Fruit fly (Drosophila melanogaster) whole organism, embryonic: ENCODE results near the gene puf.

Source experiments
- Aef1 ChIP-seq: fragments of 200-800 bp; sonication (Bioruptor generic); IDR thresholded peaks from 3 replicates; pipeline ENCODE4 v1.3.6; 2022; ENCODE audit warnings: missing biosample characterization, missing genetic modification characterization
- Bdp1 ChIP-seq: fragments of 200-800 bp; sonication (Bioruptor generic); optimal IDR thresholded peaks from 3 replicates; lab custom pipeline; 2016; ENCODE audit warnings: missing biosample characterization, missing genetic modification characterization
- CG11093 ChIP-seq: fragments of 200-800 bp; sonication (Bioruptor generic); IDR thresholded peaks from 3 replicates; pipeline ENCODE4 v1.3.6; 2022; ENCODE audit warnings: missing biosample characterization, missing genetic modification characterization
- CG14441 ChIP-seq: fragments of 200-800 bp; sonication (Bioruptor generic); IDR thresholded peaks from 2 replicates; pipeline ENCODE4 v1.3.6; 2022; ENCODE audit warnings: missing biosample characterization, missing genetic modification characterization
- CG15479 ChIP-seq: fragments of 200-800 bp; sonication (Bioruptor generic); optimal IDR thresholded peaks from 3 replicates; lab custom pipeline; 2019; ENCODE audit warnings: missing biosample characterization, mild to moderate bottlenecking, missing genetic modification characterization, moderate library complexity
- CG15514 ChIP-seq: fragments of 200-800 bp; sonication (Bioruptor generic); optimal IDR thresholded peaks from 3 replicates; lab custom pipeline; 2017; ENCODE audit warnings: missing biosample characterization, missing genetic modification characterization, mild to moderate bottlenecking, moderate library complexity, missing genetic modification reagents
- CG17385 ChIP-seq: fragments of 200-800 bp; sonication (Bioruptor generic); optimal IDR thresholded peaks from 3 replicates; lab custom pipeline; 2018; ENCODE audit warnings: missing biosample characterization, mild to moderate bottlenecking, missing genetic modification characterization
- CG2199 ChIP-seq: fragments of 200-800 bp; sonication (Bioruptor generic); IDR thresholded peaks from 3 replicates; pipeline ENCODE4 v1.3.6; 2022; ENCODE audit warnings: missing biosample characterization, missing genetic modification characterization
- CG30431 ChIP-seq: fragments of 200-800 bp; sonication (Bioruptor generic); optimal IDR thresholded peaks from 2 replicates; lab custom pipeline; 2017; ENCODE audit warnings: missing biosample characterization, missing genetic modification characterization
- CG3995 ChIP-seq: fragments of 200-800 bp; sonication (Bioruptor generic); optimal IDR thresholded peaks from 3 replicates; lab custom pipeline; 2016; ENCODE audit warnings: missing biosample characterization, missing genetic modification characterization
- CG5245 ChIP-seq: fragments of 200-800 bp; sonication (Bioruptor generic); optimal IDR thresholded peaks from 3 replicates; lab custom pipeline; 2016; ENCODE audit warnings: missing biosample characterization, missing genetic modification characterization
- CG8290 ChIP-seq, 3 experiments: fragments of 200-800 bp; sonication (Bioruptor generic); optimal IDR thresholded peaks; 2 replicates each; lab custom pipeline; 2016 to 2019; ENCODE audit warnings: missing biosample characterization in 3 of 3, missing genetic modification characterization in 3 of 3, mild to moderate bottlenecking in 2 of 3, moderate library complexity in 1 of 3
- Doc2 ChIP-seq: fragments of 200-800 bp; sonication (Bioruptor generic); IDR thresholded peaks from 2 replicates; pipeline ENCODE4 v1.3.6; 2022; ENCODE audit warnings: missing biosample characterization, missing genetic modification characterization
- Drgx ChIP-seq: fragments of 200-800 bp; sonication (Bioruptor generic); IDR thresholded peaks from 2 replicates; pipeline ENCODE4 v1.3.6; 2022; ENCODE audit warnings: missing biosample characterization, missing genetic modification characterization
- ERR ChIP-seq: fragments of 200-800 bp; sonication (Bioruptor generic); optimal IDR thresholded peaks from 2 replicates; lab custom pipeline; 2016; ENCODE audit warnings: missing biosample characterization, missing genetic modification characterization
- Ets65A ChIP-seq: fragments of 200-800 bp; sonication (Bioruptor generic); peaks from one replicate; lab custom pipeline; 2016; ENCODE audit warnings: missing biosample characterization, missing genetic modification characterization
- Hr39 ChIP-seq: fragments of >200 bp; optimal IDR thresholded peaks from 2 replicates; lab custom pipeline; 2017
- MESR4 ChIP-seq: fragments of 200-800 bp; sonication (Bioruptor generic); optimal IDR thresholded peaks from 2 replicates; lab custom pipeline; 2018; ENCODE audit warnings: missing biosample characterization, mild to moderate bottlenecking, missing genetic modification characterization, moderate library complexity
- Optix ChIP-seq: fragments of 200-800 bp; sonication (Bioruptor generic); IDR thresholded peaks from 3 replicates; pipeline ENCODE4 v1.3.6; 2022; ENCODE audit warnings: missing biosample characterization, missing genetic modification characterization
- Sox102F ChIP-seq: fragments of 200-800 bp; sonication (Bioruptor generic); optimal IDR thresholded peaks from 2 replicates; lab custom pipeline; 2018; ENCODE audit warnings: missing biosample characterization, mild to moderate bottlenecking, missing genetic modification characterization, moderate library complexity
- Sry-δ ChIP-seq: fragments of 200-800 bp; sonication (Bioruptor generic); optimal IDR thresholded peaks from 2 replicates; lab custom pipeline; 2016; ENCODE audit warnings: missing biosample characterization, missing genetic modification characterization
- ab ChIP-seq: fragments of 200-800 bp; sonication (Bioruptor generic); optimal IDR thresholded peaks from 2 replicates; lab custom pipeline; 2016; ENCODE audit warnings: missing biosample characterization, missing genetic modification characterization
- abd-A ChIP-seq: fragments of 200-800 bp; sonication (Bioruptor generic); optimal IDR thresholded peaks from 3 replicates; lab custom pipeline; 2019; ENCODE audit warnings: missing biosample characterization, mild to moderate bottlenecking, missing genetic modification characterization, moderate library complexity
- al ChIP-seq: fragments of 200-800 bp; sonication (Bioruptor generic); IDR thresholded peaks from 2 replicates; pipeline ENCODE4 v1.3.6; 2022; ENCODE audit warnings: missing biosample characterization, missing genetic modification characterization
- ase ChIP-seq: fragments of 200-800 bp; sonication (Bioruptor generic); IDR thresholded peaks from 3 replicates; pipeline ENCODE4 v1.3.6; 2022; ENCODE audit warnings: missing biosample characterization, missing genetic modification characterization
- bigmax ChIP-seq: fragments of 200-800 bp; sonication (Bioruptor generic); optimal IDR thresholded peaks from 2 replicates; lab custom pipeline; 2018; ENCODE audit warnings: missing biosample characterization, mild to moderate bottlenecking, missing genetic modification characterization
- br ChIP-seq: fragments of >200 bp; optimal IDR thresholded peaks from 2 replicates; lab custom pipeline; 2017
- bsh ChIP-seq, 2 experiments: fragments of 200-800 bp; sonication (Bioruptor generic); optimal IDR thresholded peaks; 2 replicates each; lab custom pipeline; 2017 to 2018; ENCODE audit warnings: mild to moderate bottlenecking in 2 of 2, missing biosample characterization in 2 of 2, missing genetic modification characterization in 2 of 2, moderate library complexity in 1 of 2
- caup ChIP-seq: fragments of 200-800 bp; sonication (Bioruptor generic); optimal IDR thresholded peaks from 3 replicates; lab custom pipeline; 2017; ENCODE audit warnings: missing biosample characterization, mild to moderate bottlenecking, missing genetic modification characterization, moderate library complexity; ENCODE audit not compliant: severe bottlenecking
- dysf ChIP-seq: fragments of 200-800 bp; sonication (Bioruptor generic); IDR thresholded peaks from 3 replicates; pipeline ENCODE4 v1.3.6; 2022; ENCODE audit warnings: missing biosample characterization, missing genetic modification characterization
- emc ChIP-seq: fragments of 200-800 bp; sonication (Bioruptor generic); optimal IDR thresholded peaks from 2 replicates; lab custom pipeline; 2016; ENCODE audit warnings: missing biosample characterization, missing genetic modification characterization
- eve ChIP-seq, 2 experiments: fragments of >200 bp; optimal IDR thresholded peaks; 2 replicates each; lab custom pipeline; 2017; ENCODE audit warnings: missing biosample characterization in 2 of 2, missing genetic modification characterization in 2 of 2
- exex ChIP-seq: fragments of 200-800 bp; sonication (Bioruptor generic); optimal IDR thresholded peaks from 4 replicates; lab custom pipeline; 2018; ENCODE audit warnings: missing biosample characterization, mild to moderate bottlenecking, missing genetic modification characterization, moderate library complexity
- gfzf ChIP-seq: fragments of 200-800 bp; sonication (Bioruptor generic); optimal IDR thresholded peaks from 2 replicates; lab custom pipeline; 2016; ENCODE audit warnings: missing biosample characterization, mild to moderate bottlenecking, missing genetic modification characterization, moderate library complexity
- gsb ChIP-seq: fragments of 200-800 bp; sonication (Bioruptor generic); IDR thresholded peaks from 2 replicates; pipeline ENCODE4 v1.3.6; 2022; ENCODE audit warnings: missing biosample characterization, missing genetic modification characterization
- jing ChIP-seq: fragments of 200-800 bp; sonication (Bioruptor generic); optimal IDR thresholded peaks from 2 replicates; lab custom pipeline; 2018; ENCODE audit warnings: missing biosample characterization, mild to moderate bottlenecking, missing genetic modification characterization
- kni ChIP-seq: fragments of 200-800 bp; sonication (Bioruptor generic); optimal IDR thresholded peaks from 3 replicates; lab custom pipeline; 2017; ENCODE audit warnings: mild to moderate bottlenecking, missing biosample characterization, missing genetic modification reagents, missing genetic modification characterization
- lbe ChIP-seq: fragments of 200-800 bp; sonication (Bioruptor generic); optimal IDR thresholded peaks from 2 replicates; lab custom pipeline; 2016; ENCODE audit warnings: missing biosample characterization, mild to moderate bottlenecking, missing genetic modification characterization
- nerfin-2 ChIP-seq: fragments of 200-800 bp; sonication (Bioruptor generic); IDR thresholded peaks from 2 replicates; pipeline ENCODE4 v1.3.6; 2022; ENCODE audit warnings: missing biosample characterization, missing genetic modification characterization; ENCODE audit not compliant: partially characterized antibody
- nmo ChIP-seq: fragments of 200-800 bp; sonication (Bioruptor generic); optimal IDR thresholded peaks from 2 replicates; lab custom pipeline; 2018; ENCODE audit warnings: missing biosample characterization, mild to moderate bottlenecking, missing genetic modification characterization, moderate library complexity
- nom ChIP-seq: fragments of 200-800 bp; sonication (Bioruptor generic); optimal IDR thresholded peaks from 2 replicates; lab custom pipeline; 2017; ENCODE audit warnings: missing biosample characterization, missing genetic modification characterization, mild to moderate bottlenecking, moderate library complexity, missing genetic modification reagents
- phol ChIP-seq: fragments of 200-800 bp; sonication (Bioruptor generic); optimal IDR thresholded peaks from 3 replicates; lab custom pipeline; 2018; ENCODE audit warnings: missing biosample characterization, mild to moderate bottlenecking, missing genetic modification characterization, moderate library complexity
- psq ChIP-seq: fragments of 200-800 bp; sonication (Bioruptor generic); optimal IDR thresholded peaks from 2 replicates; lab custom pipeline; 2017; ENCODE audit warnings: missing biosample characterization, missing genetic modification characterization
- salm ChIP-seq: fragments of 200-800 bp; sonication (Bioruptor generic); optimal IDR thresholded peaks from 2 replicates; lab custom pipeline; 2018; ENCODE audit warnings: missing biosample characterization, mild to moderate bottlenecking, missing genetic modification characterization
- tgo ChIP-seq: fragments of 200-800 bp; sonication (Bioruptor generic); IDR thresholded peaks from 3 replicates; pipeline ENCODE4 v1.3.6; 2022; ENCODE audit warnings: missing biosample characterization, missing genetic modification characterization
- tna ChIP-seq: fragments of 200-800 bp; sonication (Bioruptor generic); IDR thresholded peaks from 2 replicates; pipeline ENCODE4 v1.3.6; 2022; ENCODE audit warnings: missing biosample characterization, missing genetic modification characterization; ENCODE audit not compliant: partially characterized antibody
- vvl ChIP-seq: fragments of 200-800 bp; sonication (Bioruptor generic); IDR thresholded peaks from 2 replicates; pipeline ENCODE4 v1.3.6; 2022; ENCODE audit warnings: missing biosample characterization, missing genetic modification characterization
- zf30C ChIP-seq: fragments of 200-800 bp; sonication (Bioruptor generic); optimal IDR thresholded peaks from 3 replicates; lab custom pipeline; 2018; ENCODE audit warnings: missing biosample characterization, mild to moderate bottlenecking, missing genetic modification characterization

puf gene

dm6 chr3R:24613819-24614706 is 35.8 kb downstream of the puf start:
- TF ChIP-seq CG11093 (GFP tag; lab: Robert Waterston, UW), result no peak
- TF ChIP-seq CG15479 (GFP tag; lab: Kevin White, UChicago), result no peak
- peak; percentile 13 for TF ChIP-seq phol (tag; lab: Kevin White, UChicago)
- no peak for TF ChIP-seq gfzf (GFP tag; lab: Kevin White, UChicago)
- peak in 1 of 2 experiments; percentile 19 for TF ChIP-seq bsh (GFP tag; optimal IDR thresholded peaks at IDR 0.05; lab: Kevin White, UChicago)
- no peak for TF ChIP-seq CG15514 (GFP tag; lab: Kevin White, UChicago)
- no peak for TF ChIP-seq ab (GFP tag; lab: Kevin White, UChicago)
- no peak for TF ChIP-seq MESR4 (GFP tag; lab: Kevin White, UChicago)
- TF ChIP-seq lbe (GFP tag; lab: Kevin White, UChicago), result peak; percentile 33
- TF ChIP-seq abd-A (tag; lab: Kevin White, UChicago), result no peak
- no peak for TF ChIP-seq CG5245 (GFP tag; lab: Kevin White, UChicago)
- peak; percentile 13 for TF ChIP-seq zf30C
- peak; percentile 96 for TF ChIP-seq nom (GFP tag; lab: Kevin White, UChicago)
- TF ChIP-seq Ets65A (GFP tag; lab: Kevin White, UChicago), result peak; percentile 58
- TF ChIP-seq tgo (GFP tag; lab: Robert Waterston, UW), result no peak
- TF ChIP-seq Drgx (GFP tag; lab: Robert Waterston, UW), result peak; percentile 62
- TF ChIP-seq CG3995 (GFP tag; lab: Kevin White, UChicago), result no peak
- TF ChIP-seq psq (GFP tag; lab: Kevin White, UChicago), result no peak
- peak; percentile 11 for TF ChIP-seq Sox102F (GFP tag; lab: Kevin White, UChicago)
- no peak for TF ChIP-seq Optix (GFP tag; lab: Robert Waterston, UW)
- peak; percentile 78 for TF ChIP-seq Hr39
- TF ChIP-seq dysf, result no peak
- no peak for TF ChIP-seq CG17385 (GFP tag; lab: Kevin White, UChicago)
- no peak for TF ChIP-seq tna (GFP tag; lab: Robert Waterston, UW)

DNA sequence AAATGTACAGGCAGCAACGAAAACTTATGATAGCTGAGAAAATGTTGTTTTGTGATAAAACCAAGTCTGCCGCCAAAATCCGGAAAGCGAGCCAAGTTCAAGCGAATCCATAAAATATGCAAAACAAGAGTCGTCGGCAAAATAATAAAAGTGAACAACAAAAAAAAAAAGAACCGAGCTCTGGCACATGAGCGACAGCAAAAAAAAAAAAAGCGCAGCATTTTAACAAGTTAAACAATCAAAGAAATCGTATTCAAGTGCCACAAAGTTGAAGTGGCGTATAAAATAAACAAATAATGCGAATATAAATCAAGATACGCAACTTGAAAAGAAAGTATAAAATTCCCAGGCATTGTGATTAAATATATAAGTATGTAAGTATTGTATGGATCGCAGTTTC is 41.5 kb downstream of the puf start:
- TF ChIP-seq ERR (GFP tag; lab: Kevin White, UChicago) (no peak), Bdp1 (no peak), jing (GFP tag; lab: Kevin White, UChicago) (no peak), CG2199 (GFP tag; lab: Robert Waterston, UW) (0 out of 3 replicates have a peak, but pooled peaks have one; percentile 10), emc (GFP tag; lab: Kevin White, UChicago) (no peak), eve (GFP tag; optimal IDR thresholded peaks at IDR 0.05; lab: Kevin White, UChicago) (no peak), nom (GFP tag; lab: Kevin White, UChicago) (peak; percentile 65), ase (GFP tag; lab: Robert Waterston, UW) (no peak), nmo (GFP tag; lab: Kevin White, UChicago) (no peak), Sry-δ (GFP tag; lab: Kevin White, UChicago) (no peak), gsb (GFP tag; lab: Robert Waterston, UW) (no peak), Doc2 (GFP tag; lab: Robert Waterston, UW) (no peak)

DNA sequence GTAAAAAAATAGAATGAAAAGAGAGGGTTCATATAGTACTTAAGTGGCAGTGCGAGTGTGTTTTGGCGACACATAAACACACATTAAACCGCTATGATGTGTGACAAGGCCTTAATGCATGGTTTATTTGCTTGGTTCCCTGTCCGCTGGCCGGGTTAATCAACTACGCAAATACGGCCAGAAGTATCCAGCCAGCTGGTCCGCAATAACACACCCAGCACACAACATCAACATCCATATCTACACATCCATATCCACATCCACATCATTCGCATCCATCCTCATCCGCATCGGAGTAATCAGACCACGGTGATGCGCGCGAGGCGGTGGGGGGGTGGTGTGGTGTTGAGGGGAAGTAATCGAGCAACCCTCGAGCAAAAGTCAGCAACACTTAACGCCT is 43.0 kb downstream of the puf start:
- no peak for TF ChIP-seq CG8290 (GFP tag; optimal IDR thresholded peaks at IDR 0.05; lab: Kevin White, UChicago)
- TF ChIP-seq CG8290 (tag; optimal IDR thresholded peaks at IDR 0.05; lab: Kevin White, UChicago), result no peak
- no peak for TF ChIP-seq Ets65A (GFP tag; lab: Kevin White, UChicago)
- no peak for TF ChIP-seq kni (GFP tag; lab: Kevin White, UChicago)
- no peak for TF ChIP-seq caup (GFP tag; lab: Kevin White, UChicago)
- TF ChIP-seq salm, result no peak
- TF ChIP-seq CG30431 (GFP tag; lab: Kevin White, UChicago), result no peak
- no peak for TF ChIP-seq nerfin-2 (GFP tag; lab: Robert Waterston, UW)
- 0 out of 2 replicates have a peak, but pooled peaks have one; percentile 14 for TF ChIP-seq CG14441 (GFP tag; lab: Robert Waterston, UW)
- TF ChIP-seq Aef1 (GFP tag; lab: Robert Waterston, UW), result no peak
- no peak for TF ChIP-seq exex (tag; lab: Kevin White, UChicago)
- TF ChIP-seq al (GFP tag; lab: Robert Waterston, UW), result no peak
- no peak for TF ChIP-seq vvl (GFP tag; lab: Robert Waterston, UW)
- TF ChIP-seq bigmax (GFP tag; lab: Kevin White, UChicago), result no peak
- no peak for TF ChIP-seq br (lab: Kevin White, UChicago)
